Worm (Caenorhabditis elegans): ENCODE data around the gene M199.135.

The M199.135 gene

ce11 chrIV:15098294-15098693 is 16.1 kb upstream of the M199.135 start, which contains the start of gene srt-49:
TSS of gene srt-49 (minus strand) at chrIV:15098394.
- no peak for TF ChIP-seq C34B4.2 (tag; optimal IDR thresholded peaks at IDR 0.05)
- no peak for TF ChIP-seq elt-3 (tag; optimal IDR thresholded peaks at IDR 0.05)
- no peak for TF ChIP-seq lir-3 (tag; optimal IDR thresholded peaks at IDR 0.05; ENCODE audit: poor library complexity)
- TF ChIP-seq zip-4 (GFP tag; optimal IDR thresholded peaks at IDR 0.05): no peak
- TF ChIP-seq egl-13 (tag; optimal IDR thresholded peaks at IDR 0.05): no peak
- TF ChIP-seq fkh-10 (GFP tag; optimal IDR thresholded peaks at IDR 0.05): no peak
- TF ChIP-seq pqm-1 (tag; optimal IDR thresholded peaks at IDR 0.05): no peak
- no peak for TF ChIP-seq alr-1 (tag; optimal IDR thresholded peaks at IDR 0.05; ENCODE audit: borderline replicate concordance)
- TF ChIP-seq pag-3 (tag; optimal IDR thresholded peaks at IDR 0.05; ENCODE audit: borderline replicate concordance, insufficient read depth): no peak
- no peak for TF ChIP-seq C04F5.9 (tag; optimal IDR thresholded peaks at IDR 0.05)
- no peak for TF ChIP-seq mdl-1 (tag; optimal IDR thresholded peaks at IDR 0.05)
- no peak for TF ChIP-seq nhr-20 (tag; optimal IDR thresholded peaks at IDR 0.05)
- no peak for TF ChIP-seq unc-130 (tag; optimal IDR thresholded peaks at IDR 0.05)
- TF ChIP-seq mab-9 (GFP tag; IDR thresholded peaks at IDR 0.05): no peak
- no peak for TF ChIP-seq nhr-11 (tag; optimal IDR thresholded peaks at IDR 0.05)
- TF ChIP-seq elt-2 (tag; optimal IDR thresholded peaks at IDR 0.05): no peak

ce11 chrIV:15103224-15103679 is 11.2 kb upstream of the M199.135 start, which contains the start of gene srt-44:
TSS of gene srt-44 (plus strand) at chrIV:15103629.
- TF ChIP-seq nhr-77 (tag; optimal IDR thresholded peaks at IDR 0.05) (no peak), efl-1 (optimal IDR thresholded peaks at IDR 0.05) (no peak), efl-1 (GFP tag; optimal IDR thresholded peaks at IDR 0.05 in 1 of 2) (peak in 1 of 2 experiments; percentile 55)

DNA sequence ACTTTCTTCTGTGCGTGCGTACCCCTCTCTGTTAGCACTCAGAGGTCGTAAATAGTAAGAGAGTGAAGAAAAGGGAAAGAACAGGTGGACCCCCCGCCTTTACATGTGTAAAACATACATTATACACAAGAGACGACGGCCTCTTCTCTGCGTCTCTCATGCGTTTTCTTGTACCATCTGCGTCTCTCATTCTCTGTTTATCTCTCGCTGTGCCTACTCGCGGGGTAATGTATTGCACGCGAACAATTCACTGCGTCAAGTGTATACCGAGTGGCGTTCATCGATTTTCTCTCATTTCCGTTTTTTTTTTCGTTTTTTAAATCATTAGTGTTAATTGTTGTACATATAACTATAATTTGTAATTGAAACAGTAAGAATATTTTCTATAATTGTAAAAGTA is 7.2 kb upstream of the M199.135 start:
- no peak for TF ChIP-seq elt-3 (tag; optimal IDR thresholded peaks at IDR 0.05)
- TF ChIP-seq nhr-90 (tag; optimal IDR thresholded peaks at IDR 0.05; ENCODE audit: poor library complexity): no peak
- TF ChIP-seq nhr-47 (tag; optimal IDR thresholded peaks at IDR 0.05): peak; percentile 14
- TF ChIP-seq lin-13 (GFP tag; optimal IDR thresholded peaks at IDR 0.05): peak; percentile 25
- no peak for TF ChIP-seq efl-3 (GFP tag; optimal IDR thresholded peaks at IDR 0.05)
- no peak for TF ChIP-seq snpc-4 (tag; optimal IDR thresholded peaks at IDR 0.05)
- no peak for TF ChIP-seq lir-3 (tag; optimal IDR thresholded peaks at IDR 0.05; ENCODE audit: poor library complexity)
- TF ChIP-seq blmp-1 (tag; optimal IDR thresholded peaks at IDR 0.05): peak; percentile 18
- no peak for TF ChIP-seq unc-86 (tag; optimal IDR thresholded peaks at IDR 0.05)
- no peak for TF ChIP-seq ceh-63 (GFP tag; optimal IDR thresholded peaks at IDR 0.05)
- TF ChIP-seq snu-23 (GFP tag; optimal IDR thresholded peaks at IDR 0.05): no peak
- peak; percentile 48 for TF ChIP-seq nhr-85 (tag)
- no peak for TF ChIP-seq unc-30 (tag; optimal IDR thresholded peaks at IDR 0.05)
- TF ChIP-seq pag-3 (tag; optimal IDR thresholded peaks at IDR 0.05; ENCODE audit: borderline replicate concordance, insufficient read depth): no peak
- no peak for TF ChIP-seq Y116A8C.19 (tag; optimal IDR thresholded peaks at IDR 0.05; ENCODE audit: borderline replicate concordance)
- TF ChIP-seq ceh-82 (tag; optimal IDR thresholded peaks at IDR 0.05): no peak
- TF ChIP-seq nhr-20 (tag; optimal IDR thresholded peaks at IDR 0.05): peak; percentile 4
- no peak for TF ChIP-seq ztf-4 (tag; optimal IDR thresholded peaks at IDR 0.05)
- TF ChIP-seq ceh-90 (tag; optimal IDR thresholded peaks at IDR 0.05): no peak
- TF ChIP-seq irx-1 (tag; optimal IDR thresholded peaks at IDR 0.05): no peak
- TF ChIP-seq swsn-7 (tag; optimal IDR thresholded peaks at IDR 0.05): peak; percentile 14
- no peak for TF ChIP-seq isw-1 (GFP tag; IDR thresholded peaks at IDR 0.05)
- no peak for TF ChIP-seq ces-1 (GFP tag; optimal IDR thresholded peaks at IDR 0.05)
- no peak for TF ChIP-seq nhr-71 (tag; optimal IDR thresholded peaks at IDR 0.05)
- TF ChIP-seq fkh-8 (tag; optimal IDR thresholded peaks at IDR 0.05): no peak
- no peak for TF ChIP-seq sptf-1 (tag; optimal IDR thresholded peaks at IDR 0.05)
- no peak for TF ChIP-seq ceh-88 (GFP tag; IDR thresholded peaks at IDR 0.05)
- no peak for TF ChIP-seq C16A3.4 (tag; optimal IDR thresholded peaks at IDR 0.05)
- TF ChIP-seq mep-1 (tag; optimal IDR thresholded peaks at IDR 0.05): no peak
- no peak for TF ChIP-seq nhr-76 (tag; optimal IDR thresholded peaks at IDR 0.05)
- TF ChIP-seq ceh-8 (GFP tag; optimal IDR thresholded peaks at IDR 0.05): no peak
- TF ChIP-seq alr-1 (tag; optimal IDR thresholded peaks at IDR 0.05; ENCODE audit: borderline replicate concordance): no peak
- no peak for TF ChIP-seq zip-4 (GFP tag; optimal IDR thresholded peaks at IDR 0.05)
- no peak for TF ChIP-seq unc-62 (GFP tag; optimal IDR thresholded peaks at IDR 0.05)
- no peak for TF ChIP-seq hlh-4 (tag; optimal IDR thresholded peaks at IDR 0.05)
- TF ChIP-seq rnt-1 (tag; optimal IDR thresholded peaks at IDR 0.05): no peak
- no peak for TF ChIP-seq egl-13 (tag; optimal IDR thresholded peaks at IDR 0.05)
